Fruit fly (Drosophila melanogaster) whole organism, embryonic: ENCODE results near the gene Mettl2.

ENCODE experiments used
- CG10209 ChIP-seq: fragments of 200-800 bp; sonication (Bioruptor generic); optimal IDR thresholded peaks from 3 replicates; lab custom pipeline; 2017; ENCODE audit warnings: missing biosample characterization, mild to moderate bottlenecking, missing genetic modification characterization, missing genetic modification reagents
- CG10462 ChIP-seq: fragments of 200-800 bp; sonication (Bioruptor generic); optimal IDR thresholded peaks from 2 replicates; lab custom pipeline; 2016; ENCODE audit warnings: missing biosample characterization, missing genetic modification characterization
- CG11695 ChIP-seq: fragments of 200-800 bp; sonication (Bioruptor generic); IDR thresholded peaks from 3 replicates; pipeline ENCODE4 v1.3.6; 2022; ENCODE audit warnings: missing biosample characterization, missing genetic modification characterization
- CG12155 ChIP-seq: fragments of 200-800 bp; sonication (Bioruptor generic); optimal IDR thresholded peaks from 3 replicates; lab custom pipeline; 2016; ENCODE audit warnings: missing biosample characterization, missing genetic modification characterization
- CG12236 ChIP-seq: fragments of 200-800 bp; sonication (Bioruptor generic); optimal IDR thresholded peaks from 2 replicates; lab custom pipeline; 2016; ENCODE audit warnings: missing biosample characterization, missing genetic modification characterization
- CG1832 ChIP-seq: fragments of 200-800 bp; sonication (Bioruptor generic); optimal IDR thresholded peaks from 2 replicates; lab custom pipeline; 2017; ENCODE audit warnings: missing biosample characterization, mild to moderate bottlenecking, missing genetic modification characterization, inconsistent platforms
- CG3995 ChIP-seq: fragments of 200-800 bp; sonication (Bioruptor generic); optimal IDR thresholded peaks from 3 replicates; lab custom pipeline; 2016; ENCODE audit warnings: missing biosample characterization, missing genetic modification characterization
- CG6765 ChIP-seq: fragments of 200-800 bp; sonication (Bioruptor generic); optimal IDR thresholded peaks from 3 replicates; lab custom pipeline; 2017; ENCODE audit warnings: missing biosample characterization, mild to moderate bottlenecking, missing genetic modification characterization
- CG8478 ChIP-seq: fragments of >200 bp; optimal IDR thresholded peaks from 2 replicates; lab custom pipeline; 2018
- CG8924 ChIP-seq: fragments of 200-800 bp; optimal IDR thresholded peaks from 3 replicates; lab custom pipeline; 2019; ENCODE audit warnings: missing biosample characterization, mild to moderate bottlenecking, missing genetic modification characterization, moderate library complexity
- CG9609 ChIP-seq: fragments of 200-800 bp; sonication (Bioruptor generic); optimal IDR thresholded peaks from 3 replicates; lab custom pipeline; 2016; ENCODE audit warnings: missing biosample characterization, missing genetic modification characterization
- Camta ChIP-seq: fragments of 200-800 bp; sonication (Bioruptor generic); optimal IDR thresholded peaks from 2 replicates; lab custom pipeline; 2016; ENCODE audit warnings: missing biosample characterization, missing genetic modification characterization
- Dp ChIP-seq: fragments of 200-800 bp; sonication (Bioruptor generic); optimal IDR thresholded peaks from 2 replicates; lab custom pipeline; 2018; ENCODE audit warnings: missing biosample characterization, mild to moderate bottlenecking, missing genetic modification characterization, moderate library complexity
- E2f2 ChIP-seq: fragments of 200-800 bp; sonication (Bioruptor generic); IDR thresholded peaks from 2 replicates; pipeline ENCODE4 v1.3.6; 2022; ENCODE audit warnings: missing biosample characterization, missing genetic modification characterization
- Elba2 ChIP-seq: fragments of 200-800 bp; sonication (Bioruptor generic); optimal IDR thresholded peaks from 3 replicates; lab custom pipeline; 2016; ENCODE audit warnings: missing biosample characterization, missing genetic modification characterization
- GATAe ChIP-seq: fragments of 200-800 bp; sonication (Bioruptor generic); conservative IDR thresholded peaks from 2 replicates; pipeline ENCODE4 v1.3.6; 2022; ENCODE audit warnings: missing biosample characterization, missing genetic modification characterization
- Gug ChIP-seq: fragments of 200-800 bp; sonication (Bioruptor generic); IDR thresholded peaks from 4 replicates; pipeline ENCODE4 v1.3.6; 2022; ENCODE audit warnings: missing biosample characterization, missing genetic modification characterization
- HHEX ChIP-seq: fragments of 200-800 bp; sonication (Bioruptor generic); optimal IDR thresholded peaks from 3 replicates; lab custom pipeline; 2017; ENCODE audit warnings: missing biosample characterization, mild to moderate bottlenecking, missing genetic modification characterization, missing genetic modification reagents
- HLH3B ChIP-seq: fragments of 200-800 bp; sonication (Bioruptor generic); IDR thresholded peaks from 2 replicates; pipeline ENCODE4 v1.3.6; 2022; ENCODE audit warnings: missing biosample characterization, missing genetic modification characterization
- Hr39 ChIP-seq: fragments of >200 bp; optimal IDR thresholded peaks from 2 replicates; lab custom pipeline; 2017
- Med ChIP-seq: fragments of 200-800 bp; sonication (Bioruptor generic); peaks from one replicate; lab custom pipeline; 2016; ENCODE audit warnings: missing biosample characterization, missing genetic modification characterization, mild to moderate bottlenecking, inconsistent platforms, moderate library complexity
- Oaz ChIP-seq: fragments of 200-800 bp; sonication (Bioruptor generic); IDR thresholded peaks from 2 replicates; pipeline ENCODE4 v1.3.6; 2022; ENCODE audit warnings: missing biosample characterization, missing genetic modification characterization
- Trl ChIP-seq, 3 experiments: fragments of >200 bp in 2 of 3; fragments of 200-800 bp in 1 of 3; sonication (Bioruptor generic) in 1 of 3; optimal IDR thresholded peaks; 2 replicates in 1 of 3; 3 replicates in 2 of 3; lab custom pipeline; 2016 to 2017; ENCODE audit warnings: missing biosample characterization in 1 of 3, missing genetic modification characterization in 1 of 3
- amos ChIP-seq: fragments of 200-800 bp; sonication (Bioruptor generic); IDR thresholded peaks from 2 replicates; pipeline ENCODE4 v1.3.6; 2022; ENCODE audit warnings: missing biosample characterization, missing genetic modification characterization; ENCODE audit not compliant: partially characterized antibody
- az2 ChIP-seq: fragments of 200-800 bp; sonication (Bioruptor generic); optimal IDR thresholded peaks from 3 replicates; lab custom pipeline; 2016; ENCODE audit warnings: missing biosample characterization, missing genetic modification characterization
- cg ChIP-seq: fragments of 200-800 bp; sonication (Bioruptor generic); optimal IDR thresholded peaks from 3 replicates; lab custom pipeline; 2019; ENCODE audit warnings: missing biosample characterization, mild to moderate bottlenecking, missing genetic modification characterization, moderate library complexity
- dati ChIP-seq: fragments of 200-800 bp; sonication (Bioruptor generic); IDR thresholded peaks from 2 replicates; pipeline ENCODE4 v1.3.6; 2022; ENCODE audit warnings: missing biosample characterization, missing genetic modification characterization
- disco-r ChIP-seq: fragments of 200-800 bp; sonication (Bioruptor generic); optimal IDR thresholded peaks from 2 replicates; lab custom pipeline; 2016; ENCODE audit warnings: missing biosample characterization, missing genetic modification characterization
- dm ChIP-seq: fragments of 200-800 bp; sonication (Bioruptor generic); optimal IDR thresholded peaks from 3 replicates; lab custom pipeline; 2016; ENCODE audit warnings: missing biosample characterization, missing genetic modification characterization
- gro ChIP-seq: fragments of 200-800 bp; sonication (Bioruptor generic); optimal IDR thresholded peaks from 2 replicates; lab custom pipeline; 2016; ENCODE audit warnings: missing biosample characterization, missing genetic modification characterization
- hkb ChIP-seq, 2 experiments: fragments of 200-800 bp in 1 of 2; fragments of >200 bp in 1 of 2; sonication (Bioruptor generic) in 1 of 2; IDR thresholded peaks in 1 of 2; optimal IDR thresholded peaks in 1 of 2; 2 replicates each; pipeline versions ENCODE4 v1.3.6 to Lab custom; 2017 to 2022; ENCODE audit warnings: missing biosample characterization in 1 of 2, missing genetic modification characterization in 1 of 2
- jing ChIP-seq: fragments of 200-800 bp; sonication (Bioruptor generic); optimal IDR thresholded peaks from 2 replicates; lab custom pipeline; 2018; ENCODE audit warnings: missing biosample characterization, mild to moderate bottlenecking, missing genetic modification characterization
- lbe ChIP-seq: fragments of 200-800 bp; sonication (Bioruptor generic); optimal IDR thresholded peaks from 2 replicates; lab custom pipeline; 2016; ENCODE audit warnings: missing biosample characterization, mild to moderate bottlenecking, missing genetic modification characterization
- mld ChIP-seq: fragments of 200-800 bp; sonication (Bioruptor generic); IDR thresholded peaks from 3 replicates; pipeline ENCODE4 v1.3.6; 2022; ENCODE audit warnings: missing biosample characterization, missing genetic modification characterization; ENCODE audit not compliant: partially characterized antibody
- nmo ChIP-seq: fragments of 200-800 bp; sonication (Bioruptor generic); optimal IDR thresholded peaks from 2 replicates; lab custom pipeline; 2018; ENCODE audit warnings: missing biosample characterization, mild to moderate bottlenecking, missing genetic modification characterization, moderate library complexity
- prd ChIP-seq, 3 experiments: fragments of >200 bp in 2 of 3; fragments of 200-800 bp in 1 of 3; sonication (Bioruptor generic) in 1 of 3; optimal IDR thresholded peaks in 2 of 3; IDR thresholded peaks in 1 of 3; 2 replicates in 2 of 3; 3 replicates in 1 of 3; pipeline versions ENCODE4 v1.3.6 to Lab custom; 2017 to 2022; ENCODE audit warnings: missing biosample characterization in 1 of 3, missing genetic modification characterization in 1 of 3
- pzg ChIP-seq: fragments of 200-800 bp; sonication (Bioruptor generic); optimal IDR thresholded peaks from 3 replicates; lab custom pipeline; 2018; ENCODE audit warnings: missing biosample characterization, mild to moderate bottlenecking, missing genetic modification characterization, moderate library complexity
- row ChIP-seq: fragments of 200-800 bp; sonication (Bioruptor generic); IDR thresholded peaks from 3 replicates; pipeline ENCODE4 v1.3.6; 2022; ENCODE audit warnings: missing biosample characterization, missing genetic modification characterization
- scrt ChIP-seq: fragments of 200-800 bp; sonication (Bioruptor generic); optimal IDR thresholded peaks from 2 replicates; lab custom pipeline; 2018; ENCODE audit warnings: missing biosample characterization, mild to moderate bottlenecking, missing genetic modification characterization, moderate library complexity
- seq ChIP-seq: fragments of 200-800 bp; sonication (Bioruptor generic); IDR thresholded peaks from 2 replicates; pipeline ENCODE4 v1.3.6; 2022; ENCODE audit warnings: missing biosample characterization, missing genetic modification characterization
- sima ChIP-seq: fragments of 200-800 bp; sonication (Bioruptor generic); optimal IDR thresholded peaks from 2 replicates; lab custom pipeline; 2016; ENCODE audit warnings: missing biosample characterization, missing genetic modification characterization
- tap ChIP-seq: fragments of 200-800 bp; optimal IDR thresholded peaks from 3 replicates; lab custom pipeline; 2019; ENCODE audit warnings: missing biosample characterization, mild to moderate bottlenecking, missing genetic modification characterization, moderate library complexity
- z ChIP-seq: fragments of 200-800 bp; sonication (Bioruptor generic); IDR thresholded peaks from 3 replicates; pipeline ENCODE4 v1.3.6; 2022; ENCODE audit warnings: missing biosample characterization, missing genetic modification characterization

The Mettl2 gene

dm6 chr3L:1644920-1645567 is 6.0 kb upstream of the Mettl2 start, which contains the start of the genes alphaCOP and CG13919 (continued):
- TF ChIP-seq CG8478 (lab: Kevin White, UChicago) (no peak), dm (GFP tag; lab: Kevin White, UChicago) (peak; percentile 82), scrt (GFP tag; lab: Kevin White, UChicago) (peak; percentile 83), Oaz (GFP tag; lab: Robert Waterston, UW) (peak; percentile 98), prd (optimal IDR thresholded peaks at IDR 0.05; lab: Kevin White, UChicago) (no peak), prd (GFP tag; IDR thresholded peaks at IDR 0.05; lab: Robert Waterston, UW) (peak; percentile 98), Camta (GFP tag; lab: Kevin White, UChicago) (peak; percentile 93), sima (GFP tag; lab: Kevin White, UChicago) (peak; percentile 69), amos (GFP tag; lab: Robert Waterston, UW) (no peak), CG3995 (GFP tag; lab: Kevin White, UChicago) (peak; percentile 83), row (GFP tag; lab: Robert Waterston, UW) (peak; percentile 99), lbe (GFP tag; lab: Kevin White, UChicago) (peak; percentile 96), CG6765 (GFP tag; lab: Kevin White, UChicago) (peak; percentile 89), GATAe (GFP tag; lab: Robert Waterston, UW) (peak; percentile 94), HHEX (GFP tag; lab: Kevin White, UChicago) (peak; percentile 94), Dp (GFP tag; lab: Kevin White, UChicago) (peak; percentile 50), CG11695 (GFP tag; lab: Robert Waterston, UW) (peak; percentile 95), CG10462 (GFP tag; lab: Kevin White, UChicago) (peak; percentile 97)

- TF ChIP-seq gro (GFP tag; lab: Kevin White, UChicago) (no peak), CG12155 (GFP tag; lab: Kevin White, UChicago) (peak; percentile 85), az2 (no peak), jing (GFP tag; lab: Kevin White, UChicago) (no peak), disco-r (GFP tag; lab: Kevin White, UChicago) (no peak), HLH3B (GFP tag; lab: Robert Waterston, UW) (no peak), Dp (GFP tag; lab: Kevin White, UChicago) (peak; percentile 48), pzg (GFP tag; lab: Kevin White, UChicago) (peak; percentile 1), CG8924 (tag; lab: Kevin White, UChicago) (no peak), E2f2 (peak; percentile 44; the same call in 1 of the 2 replicates), CG9609 (GFP tag; lab: Kevin White, UChicago) (no peak), CG12236 (GFP tag; lab: Kevin White, UChicago) (no peak), cg (GFP tag; lab: Kevin White, UChicago) (no peak)
Measured at dm6 chr3L:1637652-1638051, 1.4 kb downstream of the Mettl2 start, which contains the start of gene nSyb. TSS of gene nSyb (minus strand) at chr3L:1637752.

dm6 chr3L:1636886-1637285 is 2.1 kb downstream of the Mettl2 start:
- TF ChIP-seq Gug (GFP tag; lab: Robert Waterston, UW): no peak
- peak; percentile 27 for TF ChIP-seq CG1832 (GFP tag; lab: Kevin White, UChicago)
- TF ChIP-seq dati (GFP tag; lab: Robert Waterston, UW): no peak
- no peak for TF ChIP-seq jing (GFP tag; lab: Kevin White, UChicago)
- no peak for TF ChIP-seq mld (GFP tag; lab: Robert Waterston, UW)
- TF ChIP-seq z: 0 out of 3 replicates have a peak, but pooled peaks have one; percentile 22
- no peak for TF ChIP-seq Hr39
- no peak for TF ChIP-seq hkb (optimal IDR thresholded peaks at IDR 0.05; lab: Kevin White, UChicago)
- no peak for TF ChIP-seq hkb (GFP tag; IDR thresholded peaks at IDR 0.05; lab: Robert Waterston, UW)
- peak; percentile 12 for TF ChIP-seq Elba2
- TF ChIP-seq nmo: no peak
- peak; percentile 55 to 76 for TF ChIP-seq Trl (optimal IDR thresholded peaks at IDR 0.05; lab: Kevin White, UChicago)
- TF ChIP-seq Trl (GFP tag; optimal IDR thresholded peaks at IDR 0.05; lab: Kevin White, UChicago): no peak
- TF ChIP-seq CG10209 (GFP tag; lab: Kevin White, UChicago): no peak
- TF ChIP-seq tap (tag; lab: Kevin White, UChicago): no peak
- TF ChIP-seq Med (GFP tag; lab: Kevin White, UChicago): peak; percentile 50
- TF ChIP-seq seq (GFP tag; lab: Robert Waterston, UW): peak; percentile 37; the same call in 1 of the 2 replicates
